Worm (Caenorhabditis elegans) whole organism, L1 larva: Measurements from ENCODE around the gene Y39A1A.16.

Experiments
- aly-2 ChIP-seq: fragments of 150-350 bp; optimal IDR thresholded peaks from 2 replicates; lab custom pipeline; 2014; ENCODE audit warnings: missing biosample characterization, missing genetic modification characterization
- ama-1 ChIP-seq: fragments of 150-350 bp; optimal IDR thresholded peaks from 2 replicates; lab custom pipeline; 2014
- blmp-1 ChIP-seq: fragments of 150-350 bp; optimal IDR thresholded peaks from 2 replicates; lab custom pipeline; 2014; ENCODE audit warnings: missing biosample characterization, missing genetic modification characterization
- efl-3 ChIP-seq: fragments of 200-800 bp; sonication (Bioruptor generic); optimal IDR thresholded peaks from 2 replicates; lab custom pipeline; 2018; ENCODE audit warnings: mild to moderate bottlenecking, missing genetic modification characterization, missing compliant biosample characterization
- mdl-1 ChIP-seq, 2 experiments: fragments of 150-350 bp; optimal IDR thresholded peaks; 2 replicates each; lab custom pipeline; 2014 to 2017; ENCODE audit warnings: missing biosample characterization in 2 of 2, missing genetic modification characterization in 2 of 2, inconsistent platforms in 1 of 2
- rnt-1 ChIP-seq: sonication (generic microtip); optimal IDR thresholded peaks from 2 replicates; lab custom pipeline; 2016; ENCODE audit warnings: mild to moderate bottlenecking, missing genetic modification characterization, moderate library complexity, missing compliant biosample characterization
- unc-130 ChIP-seq: fragments of 150-350 bp; optimal IDR thresholded peaks from 2 replicates; lab custom pipeline; 2017; ENCODE audit warnings: missing biosample characterization, missing genetic modification characterization, inconsistent platforms
- ztf-11 ChIP-seq, 2 experiments: sonication (generic microtip); optimal IDR thresholded peaks; 2 replicates each; lab custom pipeline; 2016 to 2017; ENCODE audit warnings: missing genetic modification characterization in 2 of 2, missing biosample characterization in 1 of 2, missing compliant biosample characterization in 1 of 2

ce11 chrIII:10671894-10672293, 7.2 kb upstream of the Y39A1A.16 start:
- TF ChIP-seq rnt-1, result no peak
- TF ChIP-seq aly-2 (tag; lab: Kevin White, UChicago), result no peak
- no peak for TF ChIP-seq efl-3 (GFP tag; lab: Kevin White, UChicago)
- no peak for TF ChIP-seq ama-1 (lab: Kevin White, UChicago)
- TF ChIP-seq mdl-1 (tag; optimal IDR thresholded peaks at IDR 0.05; lab: Kevin White, UChicago), result no peak
- no peak for TF ChIP-seq unc-130 (tag; lab: Kevin White, UChicago)
- TF ChIP-seq blmp-1 (tag; lab: Kevin White, UChicago), result peak; percentile 83
- no peak for TF ChIP-seq ztf-11 (tag; optimal IDR thresholded peaks at IDR 0.05; lab: Kevin White, UChicago)
